Fruit fly (Drosophila melanogaster): ENCODE measurements around the gene lds.

dm6 chr3R:7886167-7886858, 33.9 kb upstream of the lds start, which contains the start of gene CG17816:
- TF ChIP-seq tj (GFP tag; optimal IDR thresholded peaks at IDR 0.05) (no peak), Crg-1 (GFP tag; optimal IDR thresholded peaks at IDR 0.05) (no peak), CG5204 (GFP tag; optimal IDR thresholded peaks at IDR 0.05) (no peak), Hr96 (GFP tag; optimal IDR thresholded peaks at IDR 0.05) (no peak)
